Worm (Caenorhabditis elegans) whole organism, L4 larva: Measurements from ENCODE around the gene parn-2.
A peak's percentile ranks its signal among the peaks of the same experiment; 100 is the strongest.

ENCODE experiments used
- D1046.2 ChIP-seq: fragments of 200-800 bp; sonication (Bioruptor generic); IDR thresholded peaks from 2 replicates; pipeline ENCODE4 v1.3.6; 2022; ENCODE audit warnings: missing genetic modification characterization, missing compliant biosample characterization
- F10B5.3 ChIP-seq: sonication (generic microtip); optimal IDR thresholded peaks from 2 replicates; lab custom pipeline; 2016; ENCODE audit warnings: mild to moderate bottlenecking, missing genetic modification characterization, missing compliant biosample characterization
- R02D3.7 ChIP-seq: fragments of 150-350 bp; sonication (generic microtip); optimal IDR thresholded peaks from 3 replicates; lab custom pipeline; 2014; ENCODE audit warnings: missing biosample characterization, missing genetic modification characterization
- T20F7.1 ChIP-seq: fragments of 200-800 bp; sonication (Bioruptor generic); optimal IDR thresholded peaks from 2 replicates; lab custom pipeline; 2018; ENCODE audit warnings: mild to moderate bottlenecking, missing genetic modification characterization, missing compliant biosample characterization
- Y48G9A.11 ChIP-seq: fragments of 200-800 bp; sonication (Bioruptor generic); IDR thresholded peaks from 2 replicates; pipeline ENCODE4 v1.3.6; 2022; ENCODE audit warnings: missing genetic modification reagents, missing genetic modification characterization, missing compliant biosample characterization
- aha-1 ChIP-seq: fragments of 150-350 bp; peaks from one replicate; lab custom pipeline; 2014; ENCODE audit warnings: missing biosample characterization, missing genetic modification characterization
- aly-2 ChIP-seq: sonication (generic microtip); optimal IDR thresholded peaks from 2 replicates; lab custom pipeline; 2018; ENCODE audit warnings: missing biosample characterization, missing genetic modification characterization
- ama-1 ChIP-seq: fragments of 150-350 bp; optimal IDR thresholded peaks from 2 replicates; lab custom pipeline; 2014; ENCODE audit warnings: inconsistent platforms, mixed read lengths
- ceh-20 ChIP-seq: fragments of 200-800 bp; sonication (Bioruptor generic); IDR thresholded peaks from 2 replicates; pipeline ENCODE4 v1.3.6; 2022; ENCODE audit warnings: missing genetic modification reagents, missing genetic modification characterization, missing compliant biosample characterization
- ces-1 ChIP-seq: fragments of 150-350 bp; sonication (generic microtip); optimal IDR thresholded peaks from 4 replicates; lab custom pipeline; 2014; ENCODE audit warnings: missing biosample characterization, missing genetic modification reagents, missing genetic modification characterization
- cey-2 ChIP-seq: sonication (generic microtip); optimal IDR thresholded peaks from 3 replicates; lab custom pipeline; 2017; ENCODE audit warnings: missing genetic modification characterization, mild to moderate bottlenecking, missing compliant biosample characterization, antibody characterized with exemption, borderline replicate concordance; ENCODE audit not compliant: insufficient read depth
- ctbp-1 ChIP-seq: fragments of 200-800 bp; sonication (Bioruptor generic); IDR thresholded peaks from 2 replicates; pipeline ENCODE4 v1.3.6; 2022; ENCODE audit warnings: missing genetic modification reagents, missing genetic modification characterization, missing compliant biosample characterization
- daf-8 ChIP-seq: fragments of 200-800 bp; sonication (Bioruptor generic); IDR thresholded peaks from 2 replicates; pipeline ENCODE4 v1.3.6; 2022; ENCODE audit warnings: missing genetic modification characterization, missing compliant biosample characterization
- dve-1 ChIP-seq: sonication (generic microtip); optimal IDR thresholded peaks from 2 replicates; lab custom pipeline; 2017; ENCODE audit warnings: antibody characterized with exemption, mild to moderate bottlenecking, missing genetic modification characterization, missing compliant biosample characterization; ENCODE audit not compliant: insufficient read depth
- fkh-10 ChIP-seq: fragments of 150-350 bp; optimal IDR thresholded peaks from 2 replicates; lab custom pipeline; 2014; ENCODE audit warnings: missing biosample characterization, missing genetic modification reagents, missing genetic modification characterization
- fos-1 ChIP-seq: fragments of 150-350 bp; optimal IDR thresholded peaks from 2 replicates; lab custom pipeline; 2014; ENCODE audit warnings: missing biosample characterization, missing genetic modification characterization
- hlh-30 ChIP-seq: sonication (generic microtip); optimal IDR thresholded peaks from 2 replicates; lab custom pipeline; 2017; ENCODE audit warnings: antibody characterized with exemption, mild to moderate bottlenecking, missing genetic modification characterization, missing compliant biosample characterization; ENCODE audit not compliant: insufficient read depth
- hmg-1.1 ChIP-seq: fragments of 200-800 bp; sonication (Bioruptor generic); IDR thresholded peaks from 2 replicates; pipeline ENCODE4 v1.3.6; 2022; ENCODE audit warnings: missing genetic modification reagents, missing genetic modification characterization, missing compliant biosample characterization
- lin-1 ChIP-seq: fragments of 200-800 bp; sonication (Bioruptor generic); IDR thresholded peaks from 2 replicates; pipeline ENCODE4 v1.3.6; 2022; ENCODE audit warnings: missing genetic modification reagents, missing genetic modification characterization, missing compliant biosample characterization
- lin-13 ChIP-seq: fragments of 150-350 bp; optimal IDR thresholded peaks from 2 replicates; lab custom pipeline; 2014; ENCODE audit warnings: missing biosample characterization, missing genetic modification reagents, missing genetic modification characterization
- lin-38 ChIP-seq: fragments of 200-800 bp; sonication (Bioruptor generic); IDR thresholded peaks from 2 replicates; pipeline ENCODE4 v1.3.6; 2022; ENCODE audit warnings: missing genetic modification reagents, missing genetic modification characterization, missing compliant biosample characterization
- lin-39 ChIP-seq: fragments of 150-350 bp; optimal IDR thresholded peaks from 2 replicates; lab custom pipeline; 2014; ENCODE audit warnings: missing biosample characterization, missing genetic modification reagents, missing genetic modification characterization
- lir-3 ChIP-seq: sonication (generic microtip); optimal IDR thresholded peaks from 2 replicates; lab custom pipeline; 2016; ENCODE audit warnings: mild to moderate bottlenecking, missing genetic modification characterization, missing compliant biosample characterization
- nhr-11 ChIP-seq: fragments of 150-350 bp; optimal IDR thresholded peaks from 2 replicates; lab custom pipeline; 2014; ENCODE audit warnings: missing biosample characterization, missing genetic modification characterization
- nhr-28 ChIP-seq: fragments of 150-350 bp; optimal IDR thresholded peaks from 2 replicates; lab custom pipeline; 2014; ENCODE audit warnings: missing biosample characterization, missing genetic modification characterization
- nhr-48 ChIP-seq: sonication (generic microtip); optimal IDR thresholded peaks from 2 replicates; lab custom pipeline; 2016; ENCODE audit warnings: mild to moderate bottlenecking, missing genetic modification characterization, missing compliant biosample characterization
- nhr-77 ChIP-seq: fragments of 150-350 bp; optimal IDR thresholded peaks from 2 replicates; lab custom pipeline; 2014; ENCODE audit warnings: missing biosample characterization, missing genetic modification characterization
- saeg-2 ChIP-seq: fragments of 200-800 bp; sonication (Bioruptor generic); IDR thresholded peaks from 2 replicates; pipeline ENCODE4 v1.3.6; 2022; ENCODE audit warnings: missing genetic modification reagents, missing genetic modification characterization, missing compliant biosample characterization
- set-16 ChIP-seq: fragments of 200-800 bp; sonication (Bioruptor generic); IDR thresholded peaks from 2 replicates; pipeline ENCODE4 v1.3.6; 2022; ENCODE audit warnings: missing genetic modification reagents, missing genetic modification characterization, missing compliant biosample characterization
- unc-130 ChIP-seq: sonication (generic microtip); optimal IDR thresholded peaks from 2 replicates; lab custom pipeline; 2016; ENCODE audit warnings: missing genetic modification reagents, missing genetic modification characterization, missing compliant biosample characterization
- unc-62 ChIP-seq, 3 experiments: fragments of 150-350 bp in 1 of 3; sonication (generic microtip); optimal IDR thresholded peaks in 2 of 3; peaks in 1 of 3; 1 replicate in 1 of 3; 2 replicates in 2 of 3; lab custom pipeline; 2014 to 2017; ENCODE audit warnings: missing biosample characterization in 3 of 3, missing genetic modification characterization in 3 of 3, missing genetic modification reagents in 3 of 3, missing genotype in 1 of 3

The parn-2 gene

DNA sequence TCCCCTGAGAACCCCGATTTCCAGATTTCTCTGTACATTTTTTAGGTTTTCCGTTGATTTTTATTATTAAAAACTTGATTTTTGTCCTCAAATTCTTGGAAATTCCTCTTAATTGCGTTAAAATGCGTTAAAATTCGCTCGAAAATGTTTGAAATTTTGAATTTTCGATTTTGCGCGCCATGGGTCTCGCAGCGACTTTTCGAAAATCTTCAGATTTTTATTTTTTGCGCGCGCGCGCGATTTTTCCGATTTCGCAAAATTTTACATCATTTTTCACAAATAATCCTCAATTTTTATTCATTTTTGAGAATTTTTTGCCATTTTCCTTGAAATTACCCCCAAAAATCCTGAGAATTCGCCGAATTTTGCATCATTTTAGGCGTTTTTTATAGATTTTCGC, 27.6 kb upstream of the parn-2 start:
- TF ChIP-seq Y48G9A.11, result peak; percentile 84
- no peak for TF ChIP-seq ces-1 (GFP tag; lab: Kevin White, UChicago)
- TF ChIP-seq nhr-28 (tag; lab: Kevin White, UChicago), result no peak
- TF ChIP-seq nhr-48 (tag; lab: Kevin White, UChicago), result no peak
- TF ChIP-seq F10B5.3 (tag; lab: Kevin White, UChicago), result no peak
- TF ChIP-seq daf-8 (GFP tag; lab: Robert Waterston, UW), result no peak
- TF ChIP-seq R02D3.7, result no peak
- peak; percentile 15 for TF ChIP-seq unc-130 (GFP tag; lab: Kevin White, UChicago)
- peak; percentile 50 for TF ChIP-seq lin-38 (GFP tag; lab: Robert Waterston, UW)
- TF ChIP-seq hmg-1.1, result no peak
- TF ChIP-seq cey-2 (tag; lab: Kevin White, UChicago), result no peak
- no peak for TF ChIP-seq ama-1 (lab: Kevin White, UChicago)
- TF ChIP-seq unc-62 (GFP tag; optimal IDR thresholded peaks at IDR 0.05 in 1 of 2; lab: Kevin White, UChicago), result peak in 1 of 2 experiments; percentile 86
- TF ChIP-seq unc-62 (tag; optimal IDR thresholded peaks at IDR 0.05; lab: Kevin White, UChicago), result no peak
- no peak for TF ChIP-seq ceh-20 (GFP tag; lab: Robert Waterston, UW)
- TF ChIP-seq, all 104 proteins: peak for 4

DNA sequence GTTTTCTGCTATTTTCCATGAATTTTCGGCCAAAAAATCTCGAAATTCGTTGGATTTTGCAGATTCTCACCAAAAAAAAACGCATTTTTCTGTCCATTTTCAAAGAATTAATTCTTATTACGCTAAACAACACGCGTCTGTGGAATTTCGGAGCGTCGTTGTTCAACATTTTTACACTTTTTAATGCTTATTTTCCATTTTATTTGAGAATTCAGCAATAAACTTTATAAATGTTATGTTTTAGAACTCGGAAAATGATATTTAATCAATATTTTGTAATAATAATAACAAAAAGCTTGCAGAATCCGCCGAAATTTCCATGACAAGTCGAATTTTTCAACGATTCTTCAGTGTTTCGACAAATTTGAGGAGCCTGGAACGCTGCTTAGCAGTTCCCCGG, 23.9 kb upstream of the parn-2 start, which contains the start of gene ife-5:
Gene ife-5, plus strand, starts transcription at position 301 of the 400 bp plus-strand sequence.
- TF ChIP-seq T20F7.1 (GFP tag; lab: Kevin White, UChicago) (peak; percentile 10), Y48G9A.11 (peak; percentile 38; the same call in 1 of the 2 replicates), aly-2 (tag; lab: Kevin White, UChicago) (no peak)

DNA sequence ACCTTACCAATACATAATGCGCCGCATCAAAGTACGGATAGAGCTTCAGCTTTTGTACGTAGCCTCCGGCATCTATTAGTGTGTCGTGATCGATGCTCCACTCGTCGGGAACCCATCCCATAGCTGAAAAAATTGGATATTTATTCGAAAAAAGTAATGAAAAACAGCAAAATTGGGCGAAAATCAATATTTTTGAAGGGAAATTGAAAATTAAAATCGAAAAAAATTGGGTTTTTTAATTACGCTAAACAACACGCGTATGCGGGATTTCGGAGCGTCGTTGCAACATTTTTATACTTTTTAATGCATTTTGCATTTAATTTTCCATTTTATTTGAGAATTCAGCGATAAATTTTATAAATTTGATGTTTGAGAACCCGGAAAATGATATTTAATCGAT, 22.8 kb upstream of the parn-2 start, which contains the start of the genes tric-1B.2 and Y57A10A.29:
Gene tric-1B.2, minus strand, starts transcription at position 129 of the 400 bp plus-strand sequence.
Gene Y57A10A.29, plus strand, starts transcription at position 303 of the 400 bp plus-strand sequence.
- TF ChIP-seq Y48G9A.11, result peak; percentile 77
- TF ChIP-seq T20F7.1 (GFP tag; lab: Kevin White, UChicago), result peak; percentile 93
- no peak for TF ChIP-seq fos-1 (tag; lab: Kevin White, UChicago)

DNA sequence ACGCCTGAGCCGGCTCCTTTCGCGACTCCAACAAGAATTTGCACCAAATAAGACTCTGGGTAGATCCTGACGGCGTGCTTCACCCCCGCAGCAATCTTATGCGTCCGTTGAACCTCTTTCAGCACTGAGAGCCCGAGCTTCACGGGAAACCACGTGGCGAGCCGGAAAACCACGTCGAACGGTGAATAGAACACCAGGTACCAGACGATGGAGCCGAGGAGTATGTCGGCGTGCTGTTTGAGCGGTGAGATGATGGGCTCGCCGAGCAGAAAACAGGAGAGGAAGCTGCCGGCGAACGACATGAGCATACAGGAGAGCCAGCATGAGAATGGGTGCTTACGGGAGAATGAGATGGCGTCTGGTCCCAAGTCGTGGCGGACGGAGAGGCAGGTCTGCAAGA, 22.2 kb upstream of the parn-2 start:
- TF ChIP-seq lin-39 (tag; lab: Kevin White, UChicago) (no peak), D1046.2 (0 out of 2 replicates have a peak, but pooled peaks have one; percentile 22), set-16 (GFP tag; lab: Robert Waterston, UW) (peak; percentile 77)

DNA sequence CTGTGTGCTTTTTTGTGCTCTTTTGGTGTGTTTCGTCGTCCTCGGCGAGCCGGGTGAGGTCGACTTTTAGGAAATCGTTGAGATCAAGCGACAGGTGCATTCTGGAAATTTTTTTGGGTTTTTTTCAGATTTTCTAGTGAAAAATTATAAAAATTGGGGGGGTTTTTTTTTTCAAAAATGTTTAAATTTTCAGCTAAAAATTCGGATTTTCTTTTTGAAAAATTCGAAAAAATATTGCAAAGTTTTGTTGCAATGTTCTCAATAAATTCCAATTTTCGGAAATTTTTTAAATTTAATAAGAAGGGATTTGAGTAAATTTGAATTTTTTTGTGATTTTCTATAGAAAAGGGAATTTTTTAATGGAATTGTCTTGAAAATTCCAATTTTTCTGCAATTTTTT, 18.5 kb upstream of the parn-2 start, which contains the start of gene Y57A10A.27:
Gene Y57A10A.27, minus strand, starts transcription at position 101 of the 400 bp plus-strand sequence.
- TF ChIP-seq lir-3 (tag; lab: Kevin White, UChicago) (no peak), saeg-2 (GFP tag; lab: Robert Waterston, UW) (no peak), nhr-77 (tag; lab: Kevin White, UChicago) (no peak), lin-39 (tag; lab: Kevin White, UChicago) (no peak)

DNA sequence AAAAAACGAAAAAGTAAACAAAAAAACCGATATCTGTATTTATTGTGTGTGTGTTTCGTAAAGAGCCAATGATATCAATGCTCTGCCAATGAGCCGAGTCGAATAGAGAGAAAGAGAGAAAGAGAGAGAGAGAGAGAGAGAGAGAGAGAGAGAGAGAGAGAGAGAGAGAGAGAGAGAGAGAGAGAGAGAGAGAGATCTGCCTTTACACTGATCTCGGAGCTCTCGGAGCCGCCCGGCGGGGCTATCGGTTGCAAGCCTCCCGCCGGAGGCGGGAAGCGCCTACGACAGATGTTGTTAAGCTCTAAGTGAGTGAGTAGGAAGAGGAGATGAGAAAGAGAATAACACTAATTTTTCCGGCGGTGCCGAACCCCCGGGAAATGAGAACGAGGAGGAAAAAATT, 12.4 kb upstream of the parn-2 start:
- TF ChIP-seq aha-1 (peak; percentile 86), nhr-11 (tag; lab: Kevin White, UChicago) (peak; percentile 27), lin-13 (GFP tag; lab: Kevin White, UChicago) (no peak), ctbp-1 (GFP tag; lab: Robert Waterston, UW) (no peak), lin-1 (GFP tag; lab: Robert Waterston, UW) (0 out of 2 replicates have a peak, but pooled peaks have one; percentile 24), set-16 (GFP tag; lab: Robert Waterston, UW) (peak; percentile 95)

DNA sequence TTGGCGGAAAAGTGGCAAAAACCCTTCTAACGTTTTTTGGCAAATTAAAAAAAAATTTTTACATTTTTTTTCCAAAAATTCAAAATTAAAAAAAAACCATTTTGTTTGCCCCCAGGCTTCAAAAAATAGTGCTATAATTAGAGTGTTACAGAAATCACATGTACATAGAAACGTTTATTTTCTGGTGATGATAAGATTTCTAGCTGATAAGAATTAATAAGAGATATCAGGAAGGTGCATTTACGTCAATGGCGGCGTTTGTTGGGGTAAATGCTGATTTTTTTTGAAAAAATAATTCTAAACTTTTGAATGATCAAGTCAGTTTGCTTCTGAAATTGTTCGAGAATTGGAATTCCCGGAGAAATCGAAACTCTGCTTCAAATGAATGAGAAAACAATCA, 10.4 kb upstream of the parn-2 start:
- peak; percentile 8 for TF ChIP-seq hlh-30 (tag; lab: Kevin White, UChicago)
- TF ChIP-seq dve-1 (tag; lab: Kevin White, UChicago), result peak; percentile 30
- no peak for TF ChIP-seq fkh-10 (GFP tag; lab: Kevin White, UChicago)
- TF ChIP-seq, all 104 proteins: peak for 2
